Fruit fly (Drosophila melanogaster) whole organism, embryonic: ENCODE data around the gene CG42395.

Source experiments
- Antp ChIP-seq: fragments of 200-800 bp; sonication (Bioruptor generic); optimal IDR thresholded peaks from 3 replicates; lab custom pipeline; 2016; ENCODE audit warnings: missing biosample characterization, missing genetic modification characterization
- Atf6 ChIP-seq: fragments of 200-800 bp; sonication (Bioruptor generic); IDR thresholded peaks from 2 replicates; pipeline ENCODE4 v1.3.6; 2022; ENCODE audit warnings: missing biosample characterization, missing genetic modification characterization
- CG10979 ChIP-seq: fragments of 200-800 bp; sonication (Bioruptor generic); optimal IDR thresholded peaks from 2 replicates; lab custom pipeline; 2018; ENCODE audit warnings: missing biosample characterization, mild to moderate bottlenecking, missing genetic modification characterization, moderate library complexity
- CG11247 ChIP-seq: fragments of 200-800 bp; sonication (Bioruptor generic); IDR thresholded peaks from 2 replicates; pipeline ENCODE4 v1.3.6; 2022; ENCODE audit warnings: missing biosample characterization, missing genetic modification characterization
- CG11504 ChIP-seq: fragments of 200-800 bp; sonication (Bioruptor generic); optimal IDR thresholded peaks from 3 replicates; lab custom pipeline; 2019; ENCODE audit warnings: missing biosample characterization, mild to moderate bottlenecking, missing genetic modification characterization, moderate library complexity
- CG12104 ChIP-seq: fragments of 200-800 bp; sonication (Bioruptor generic); optimal IDR thresholded peaks from 3 replicates; lab custom pipeline; 2016; ENCODE audit warnings: missing biosample characterization, missing genetic modification characterization
- CG13296 ChIP-seq: fragments of 200-800 bp; sonication (Bioruptor generic); optimal IDR thresholded peaks from 3 replicates; lab custom pipeline; 2018; ENCODE audit warnings: missing biosample characterization, mild to moderate bottlenecking, missing genetic modification characterization
- CG13775 ChIP-seq: fragments of 200-800 bp; sonication (Bioruptor generic); optimal IDR thresholded peaks from 3 replicates; lab custom pipeline; 2017; ENCODE audit warnings: missing biosample characterization, mild to moderate bottlenecking, missing genetic modification characterization
- CG15696 ChIP-seq: fragments of 200-800 bp; sonication (Bioruptor generic); optimal IDR thresholded peaks from 2 replicates; lab custom pipeline; 2019; ENCODE audit warnings: missing biosample characterization, mild to moderate bottlenecking, missing genetic modification characterization, moderate library complexity
- CG2116 ChIP-seq: fragments of 200-800 bp; sonication (Bioruptor generic); optimal IDR thresholded peaks from 3 replicates; lab custom pipeline; 2018; ENCODE audit warnings: missing biosample characterization, mild to moderate bottlenecking, missing genetic modification characterization
- CG2199 ChIP-seq: fragments of 200-800 bp; sonication (Bioruptor generic); IDR thresholded peaks from 3 replicates; pipeline ENCODE4 v1.3.6; 2022; ENCODE audit warnings: missing biosample characterization, missing genetic modification characterization
- CG34422 ChIP-seq: fragments of 200-800 bp; sonication (Bioruptor generic); IDR thresholded peaks from 3 replicates; pipeline ENCODE4 v1.3.6; 2022; ENCODE audit warnings: missing biosample characterization, missing genetic modification characterization
- CG6689 ChIP-seq: fragments of 200-800 bp; sonication (Bioruptor generic); IDR thresholded peaks from 2 replicates; pipeline ENCODE4 v1.3.6; 2022; ENCODE audit warnings: missing biosample characterization, missing genetic modification characterization
- CG6791 ChIP-seq: fragments of 200-800 bp; sonication (Bioruptor generic); IDR thresholded peaks from 3 replicates; pipeline ENCODE4 v1.3.6; 2022; ENCODE audit warnings: missing biosample characterization, missing genetic modification characterization; ENCODE audit not compliant: partially characterized antibody
- CG8089 ChIP-seq: fragments of 200-800 bp; sonication (Bioruptor generic); optimal IDR thresholded peaks from 3 replicates; lab custom pipeline; 2016; ENCODE audit warnings: missing biosample characterization, missing genetic modification characterization
- CG9876 ChIP-seq: fragments of 200-800 bp; sonication (Bioruptor generic); optimal IDR thresholded peaks from 2 replicates; lab custom pipeline; 2016; ENCODE audit warnings: missing biosample characterization, missing genetic modification characterization
- CG9932 ChIP-seq: fragments of 200-800 bp; sonication (Bioruptor generic); IDR thresholded peaks from 2 replicates; pipeline ENCODE4 v1.3.6; 2022; ENCODE audit warnings: missing biosample characterization, missing genetic modification characterization
- CHES-1-like ChIP-seq: fragments of 200-800 bp; sonication (Bioruptor generic); optimal IDR thresholded peaks from 2 replicates; lab custom pipeline; 2016; ENCODE audit warnings: missing biosample characterization, missing genetic modification characterization
- CTCF ChIP-seq: fragments of 200-800 bp; sonication (Bioruptor generic); optimal IDR thresholded peaks from 2 replicates; lab custom pipeline; 2017; ENCODE audit warnings: missing biosample characterization, mild to moderate bottlenecking, missing genetic modification characterization, moderate library complexity
- D19A ChIP-seq: fragments of 200-800 bp; optimal IDR thresholded peaks from 3 replicates; lab custom pipeline; 2019; ENCODE audit warnings: missing biosample characterization, mild to moderate bottlenecking, missing genetic modification characterization, moderate library complexity
- Dad ChIP-seq: fragments of 200-800 bp; sonication (Bioruptor generic); optimal IDR thresholded peaks from 3 replicates; lab custom pipeline; 2016; ENCODE audit warnings: missing biosample characterization, missing genetic modification characterization
- Dp ChIP-seq: fragments of 200-800 bp; sonication (Bioruptor generic); optimal IDR thresholded peaks from 2 replicates; lab custom pipeline; 2018; ENCODE audit warnings: missing biosample characterization, mild to moderate bottlenecking, missing genetic modification characterization, moderate library complexity
- E2f1 ChIP-seq: fragments of 200-800 bp; sonication (Bioruptor generic); IDR thresholded peaks from 2 replicates; pipeline ENCODE4 v1.3.6; 2022; ENCODE audit warnings: missing biosample characterization, missing genetic modification characterization
- Ets65A ChIP-seq: fragments of 200-800 bp; sonication (Bioruptor generic); peaks from one replicate; lab custom pipeline; 2016; ENCODE audit warnings: missing biosample characterization, missing genetic modification characterization
- Ets97D ChIP-seq: fragments of 200-800 bp; sonication (Bioruptor generic); optimal IDR thresholded peaks from 3 replicates; lab custom pipeline; 2016; ENCODE audit warnings: missing biosample characterization, missing genetic modification characterization
- Hmr ChIP-seq: fragments of 200-800 bp; sonication (Bioruptor generic); optimal IDR thresholded peaks from 3 replicates; lab custom pipeline; 2017; ENCODE audit warnings: mild to moderate bottlenecking, missing biosample characterization, missing genetic modification reagents, missing genetic modification characterization
- Meics ChIP-seq: fragments of 200-800 bp; sonication (Bioruptor generic); optimal IDR thresholded peaks from 2 replicates; lab custom pipeline; 2017; ENCODE audit warnings: missing biosample characterization, mild to moderate bottlenecking, missing genetic modification characterization
- NfI ChIP-seq: fragments of 200-800 bp; sonication (Bioruptor generic); optimal IDR thresholded peaks from 3 replicates; lab custom pipeline; 2018; ENCODE audit warnings: missing biosample characterization, mild to moderate bottlenecking, missing genetic modification characterization, moderate library complexity
- Pdp1 ChIP-seq, 2 experiments: fragments of 200-800 bp; sonication (Bioruptor generic); optimal IDR thresholded peaks; 3 replicates each; lab custom pipeline; 2016; ENCODE audit warnings: missing biosample characterization in 2 of 2, missing genetic modification characterization in 2 of 2, mild to moderate bottlenecking in 1 of 2, moderate library complexity in 1 of 2
- Ravus ChIP-seq: fragments of 200-800 bp; sonication (Bioruptor generic); IDR thresholded peaks from 2 replicates; pipeline ENCODE4 v1.3.6; 2022; ENCODE audit warnings: missing biosample characterization, missing genetic modification characterization
- Rfx ChIP-seq: fragments of 200-800 bp; sonication (Bioruptor generic); IDR thresholded peaks from 2 replicates; pipeline ENCODE4 v1.3.6; 2022; ENCODE audit warnings: missing biosample characterization, missing genetic modification characterization
- al ChIP-seq: fragments of 200-800 bp; sonication (Bioruptor generic); IDR thresholded peaks from 2 replicates; pipeline ENCODE4 v1.3.6; 2022; ENCODE audit warnings: missing biosample characterization, missing genetic modification characterization
- crol ChIP-seq: fragments of 200-800 bp; sonication (Bioruptor generic); IDR thresholded peaks from 2 replicates; pipeline ENCODE4 v1.3.6; 2022; ENCODE audit warnings: missing biosample characterization, missing genetic modification characterization
- cwo ChIP-seq: fragments of 200-800 bp; sonication (Bioruptor generic); optimal IDR thresholded peaks from 3 replicates; lab custom pipeline; 2017; ENCODE audit warnings: missing biosample characterization, missing genetic modification characterization, mild to moderate bottlenecking, moderate library complexity, missing genetic modification reagents
- esg ChIP-seq: fragments of 200-800 bp; sonication (Bioruptor generic); conservative IDR thresholded peaks from 2 replicates; pipeline ENCODE4 v1.3.6; 2022; ENCODE audit warnings: missing biosample characterization, missing genetic modification characterization
- exex ChIP-seq: fragments of 200-800 bp; sonication (Bioruptor generic); optimal IDR thresholded peaks from 4 replicates; lab custom pipeline; 2018; ENCODE audit warnings: missing biosample characterization, mild to moderate bottlenecking, missing genetic modification characterization, moderate library complexity
- gem ChIP-seq: fragments of 200-800 bp; sonication (Bioruptor generic); optimal IDR thresholded peaks from 2 replicates; lab custom pipeline; 2019; ENCODE audit warnings: missing biosample characterization, mild to moderate bottlenecking, missing genetic modification characterization, moderate library complexity
- hth ChIP-seq: fragments of >200 bp; optimal IDR thresholded peaks from 2 replicates; lab custom pipeline; 2017; ENCODE audit warnings: inconsistent platforms
- ind ChIP-seq: fragments of 200-800 bp; sonication (Bioruptor generic); optimal IDR thresholded peaks from 3 replicates; lab custom pipeline; 2016; ENCODE audit warnings: missing biosample characterization, missing genetic modification characterization
- nerfin-2 ChIP-seq: fragments of 200-800 bp; sonication (Bioruptor generic); IDR thresholded peaks from 2 replicates; pipeline ENCODE4 v1.3.6; 2022; ENCODE audit warnings: missing biosample characterization, missing genetic modification characterization; ENCODE audit not compliant: partially characterized antibody
- p53 ChIP-seq: fragments of 200-800 bp; sonication (Bioruptor generic); optimal IDR thresholded peaks from 2 replicates; lab custom pipeline; 2016; ENCODE audit warnings: missing biosample characterization, missing genetic modification characterization
- pnt ChIP-seq: fragments of 200-800 bp; sonication (Bioruptor generic); optimal IDR thresholded peaks from 3 replicates; lab custom pipeline; 2016; ENCODE audit warnings: missing biosample characterization, missing genetic modification characterization
- scrt ChIP-seq: fragments of 200-800 bp; sonication (Bioruptor generic); optimal IDR thresholded peaks from 2 replicates; lab custom pipeline; 2018; ENCODE audit warnings: missing biosample characterization, mild to moderate bottlenecking, missing genetic modification characterization, moderate library complexity
- sisA ChIP-seq: fragments of 200-800 bp; sonication (Bioruptor generic); IDR thresholded peaks from 2 replicates; pipeline ENCODE4 v1.3.6; 2022; ENCODE audit warnings: missing biosample characterization, missing genetic modification characterization
- sob ChIP-seq: fragments of 200-800 bp; sonication (Bioruptor generic); IDR thresholded peaks from 2 replicates; pipeline ENCODE4 v1.3.6; 2022; ENCODE audit warnings: missing biosample characterization, missing genetic modification characterization
- tgo ChIP-seq: fragments of 200-800 bp; sonication (Bioruptor generic); IDR thresholded peaks from 3 replicates; pipeline ENCODE4 v1.3.6; 2022; ENCODE audit warnings: missing biosample characterization, missing genetic modification characterization
- usp ChIP-seq: fragments of >200 bp; optimal IDR thresholded peaks from 2 replicates; lab custom pipeline; 2017; ENCODE audit warnings: missing biosample characterization, missing genetic modification characterization
- wek ChIP-seq: fragments of 200-800 bp; sonication (Bioruptor generic); optimal IDR thresholded peaks from 3 replicates; lab custom pipeline; 2018; ENCODE audit warnings: missing biosample characterization, mild to moderate bottlenecking, missing genetic modification characterization, moderate library complexity

CG42395 gene

dm6 chrX:9595312-9595931 lies 19.4 kb upstream of the CG42395 start (continued):
- TF ChIP-seq CTCF (GFP tag; lab: Kevin White, UChicago) (peak; percentile 88), CG6689 (no peak), Rfx (GFP tag; lab: Robert Waterston, UW) (0 out of 2 replicates have a peak, but pooled peaks have one; percentile 15), sisA (GFP tag; lab: Robert Waterston, UW) (no peak), CG11504 (peak; percentile 6), CG10979 (tag; lab: Kevin White, UChicago) (peak; percentile 51), al (GFP tag; lab: Robert Waterston, UW) (no peak), Ets97D (GFP tag; lab: Kevin White, UChicago) (no peak), Hmr (GFP tag; lab: Kevin White, UChicago) (no peak), Ets65A (GFP tag; lab: Kevin White, UChicago) (peak; percentile 55), nerfin-2 (no peak)

- TF ChIP-seq CG12104 (GFP tag; lab: Kevin White, UChicago) (no peak), Meics (GFP tag; lab: Kevin White, UChicago) (peak; percentile 71), cwo (GFP tag; lab: Kevin White, UChicago) (peak; percentile 58), Pdp1 (GFP tag; optimal IDR thresholded peaks at IDR 0.05; lab: Kevin White, UChicago) (peak in 1 of 2 experiments; percentile 22), gem (peak; percentile 10)
Measured at dm6 chrX:9594446-9594845, 18.4 kb upstream of the CG42395 start.

- TF ChIP-seq ind (GFP tag; lab: Kevin White, UChicago) (no peak), hth (lab: Kevin White, UChicago) (no peak), Antp (no peak), Ravus (no peak), usp (GFP tag; lab: Kevin White, UChicago) (no peak), tgo (GFP tag; lab: Robert Waterston, UW) (0 out of 3 replicates have a peak, but pooled peaks have one; percentile 4), CG9932 (GFP tag; lab: Robert Waterston, UW) (no peak), Atf6 (GFP tag; lab: Robert Waterston, UW) (no peak), esg (GFP tag; lab: Robert Waterston, UW) (no peak)
Measured at dm6 chrX:9590592-9590991, 14.5 kb upstream of the CG42395 start.

dm6 chrX:9589928-9590327 lies 13.9 kb upstream of the CG42395 start:
- TF ChIP-seq Dad (GFP tag; lab: Kevin White, UChicago) = no peak
- TF ChIP-seq wek (GFP tag; lab: Kevin White, UChicago) = no peak
- TF ChIP-seq CG9876 = no peak
- no peak for TF ChIP-seq CG2199 (GFP tag; lab: Robert Waterston, UW)
- TF ChIP-seq CG34422 (GFP tag; lab: Robert Waterston, UW) = no peak
- TF ChIP-seq CG2116 (GFP tag; lab: Kevin White, UChicago) = no peak
- TF ChIP-seq Ets97D (GFP tag; lab: Kevin White, UChicago) = no peak
- TF ChIP-seq CG6791 = no peak
- TF ChIP-seq NfI (GFP tag; lab: Kevin White, UChicago) = peak; percentile 34
- TF ChIP-seq CG8089 (GFP tag; lab: Kevin White, UChicago) = no peak
- no peak for TF ChIP-seq CG11247
- TF ChIP-seq sob = peak; percentile 20; the same call in 1 of the 2 replicates
- TF ChIP-seq CHES-1-like (GFP tag; lab: Kevin White, UChicago) = no peak
- peak; percentile 7 for TF ChIP-seq scrt (GFP tag; lab: Kevin White, UChicago)
- TF ChIP-seq exex = no peak
- peak; percentile 23 for TF ChIP-seq pnt
- no peak for TF ChIP-seq crol
- peak; percentile 52 for TF ChIP-seq CG13296 (GFP tag; lab: Kevin White, UChicago)
- no peak for TF ChIP-seq CG15696 (tag; lab: Kevin White, UChicago)
- peak; percentile 84 for TF ChIP-seq D19A
- peak; percentile 6 for TF ChIP-seq CG13775
- TF ChIP-seq E2f1 (GFP tag; lab: Robert Waterston, UW) = 0 out of 2 replicates have a peak, but pooled peaks have one; percentile 18
- no peak for TF ChIP-seq p53
- TF ChIP-seq Dp (GFP tag; lab: Kevin White, UChicago) = no peak
